Fruit fly (Drosophila melanogaster) whole organism, embryonic: Measurements from ENCODE around the gene CG12814.

Experiments used
- Atf6 ChIP-seq: fragments of 200-800 bp; sonication (Bioruptor generic); IDR thresholded peaks from 2 replicates; pipeline ENCODE4 v1.3.6; 2022; ENCODE audit warnings: missing biosample characterization, missing genetic modification characterization
- Bgb ChIP-seq: fragments of 200-800 bp; sonication (Bioruptor generic); IDR thresholded peaks from 2 replicates; pipeline ENCODE4 v1.3.6; 2022; ENCODE audit warnings: missing biosample characterization, missing genetic modification characterization; ENCODE audit not compliant: partially characterized antibody
- CG11247 ChIP-seq: fragments of 200-800 bp; sonication (Bioruptor generic); IDR thresholded peaks from 2 replicates; pipeline ENCODE4 v1.3.6; 2022; ENCODE audit warnings: missing biosample characterization, missing genetic modification characterization
- CG12769 ChIP-seq: fragments of 200-800 bp; sonication (Bioruptor generic); optimal IDR thresholded peaks from 2 replicates; lab custom pipeline; 2019; ENCODE audit warnings: missing biosample characterization, mild to moderate bottlenecking, missing genetic modification characterization, moderate library complexity
- CG13287 ChIP-seq: fragments of 200-800 bp; sonication (Bioruptor generic); IDR thresholded peaks from 2 replicates; pipeline ENCODE4 v1.3.6; 2022; ENCODE audit warnings: missing biosample characterization, missing genetic modification characterization; ENCODE audit not compliant: partially characterized antibody
- CG1603 ChIP-seq: fragments of 200-800 bp; sonication (Bioruptor generic); optimal IDR thresholded peaks from 2 replicates; lab custom pipeline; 2019; ENCODE audit warnings: missing biosample characterization, mild to moderate bottlenecking, missing genetic modification characterization, moderate library complexity
- CG17328 ChIP-seq: fragments of 200-800 bp; sonication (Bioruptor generic); IDR thresholded peaks from 2 replicates; pipeline ENCODE4 v1.3.6; 2022; ENCODE audit warnings: missing biosample characterization, missing genetic modification characterization
- CG17829 ChIP-seq: fragments of 200-800 bp; optimal IDR thresholded peaks from 2 replicates; lab custom pipeline; 2019; ENCODE audit warnings: missing biosample characterization, mild to moderate bottlenecking, missing genetic modification characterization, moderate library complexity
- CG33213 ChIP-seq: fragments of 200-800 bp; sonication (Bioruptor generic); optimal IDR thresholded peaks from 3 replicates; lab custom pipeline; 2016; ENCODE audit warnings: missing biosample characterization, missing genetic modification characterization
- CG34422 ChIP-seq: fragments of 200-800 bp; sonication (Bioruptor generic); IDR thresholded peaks from 3 replicates; pipeline ENCODE4 v1.3.6; 2022; ENCODE audit warnings: missing biosample characterization, missing genetic modification characterization
- CG3838 ChIP-seq: fragments of 200-800 bp; sonication (Bioruptor generic); optimal IDR thresholded peaks from 3 replicates; lab custom pipeline; 2016; ENCODE audit warnings: missing biosample characterization, missing genetic modification characterization
- CG3995 ChIP-seq: fragments of 200-800 bp; sonication (Bioruptor generic); optimal IDR thresholded peaks from 3 replicates; lab custom pipeline; 2016; ENCODE audit warnings: missing biosample characterization, missing genetic modification characterization
- CG4328 ChIP-seq: fragments of 200-800 bp; sonication (Bioruptor generic); optimal IDR thresholded peaks from 3 replicates; lab custom pipeline; 2017; ENCODE audit warnings: missing biosample characterization, missing genetic modification reagents, missing genetic modification characterization
- CG4404 ChIP-seq: fragments of 200-800 bp; sonication (Bioruptor generic); IDR thresholded peaks from 2 replicates; pipeline ENCODE4 v1.3.6; 2022; ENCODE audit warnings: missing biosample characterization, missing genetic modification characterization
- CG8924 ChIP-seq: fragments of 200-800 bp; optimal IDR thresholded peaks from 3 replicates; lab custom pipeline; 2019; ENCODE audit warnings: missing biosample characterization, mild to moderate bottlenecking, missing genetic modification characterization, moderate library complexity
- CG8944 ChIP-seq: fragments of 200-800 bp; sonication (Bioruptor generic); optimal IDR thresholded peaks from 3 replicates; lab custom pipeline; 2016; ENCODE audit warnings: missing biosample characterization, missing genetic modification characterization
- CG9609 ChIP-seq: fragments of 200-800 bp; sonication (Bioruptor generic); optimal IDR thresholded peaks from 3 replicates; lab custom pipeline; 2016; ENCODE audit warnings: missing biosample characterization, missing genetic modification characterization
- Deaf1 ChIP-seq: fragments of 200-800 bp; optimal IDR thresholded peaks from 3 replicates; lab custom pipeline; 2019; ENCODE audit warnings: missing biosample characterization, mild to moderate bottlenecking, missing genetic modification characterization, moderate library complexity
- Elba2 ChIP-seq: fragments of 200-800 bp; sonication (Bioruptor generic); optimal IDR thresholded peaks from 3 replicates; lab custom pipeline; 2016; ENCODE audit warnings: missing biosample characterization, missing genetic modification characterization
- HLH3B ChIP-seq: fragments of 200-800 bp; sonication (Bioruptor generic); IDR thresholded peaks from 2 replicates; pipeline ENCODE4 v1.3.6; 2022; ENCODE audit warnings: missing biosample characterization, missing genetic modification characterization
- Hsf ChIP-seq: fragments of 200-800 bp; sonication (Bioruptor generic); optimal IDR thresholded peaks from 3 replicates; lab custom pipeline; 2016; ENCODE audit warnings: missing biosample characterization, missing genetic modification characterization
- Jarid2 ChIP-seq: fragments of 200-800 bp; sonication (Bioruptor generic); optimal IDR thresholded peaks from 3 replicates; lab custom pipeline; 2017; ENCODE audit warnings: mild to moderate bottlenecking, missing biosample characterization, missing genetic modification reagents, missing genetic modification characterization
- MBD-R2 ChIP-seq: fragments of 200-800 bp; sonication (Bioruptor generic); IDR thresholded peaks from 2 replicates; pipeline ENCODE4 v1.3.6; 2022; ENCODE audit warnings: missing biosample characterization, missing genetic modification characterization
- Med ChIP-seq: fragments of 200-800 bp; sonication (Bioruptor generic); peaks from one replicate; lab custom pipeline; 2016; ENCODE audit warnings: missing biosample characterization, missing genetic modification characterization, mild to moderate bottlenecking, inconsistent platforms, moderate library complexity
- Optix ChIP-seq: fragments of 200-800 bp; sonication (Bioruptor generic); IDR thresholded peaks from 3 replicates; pipeline ENCODE4 v1.3.6; 2022; ENCODE audit warnings: missing biosample characterization, missing genetic modification characterization
- Sox102F ChIP-seq: fragments of 200-800 bp; sonication (Bioruptor generic); optimal IDR thresholded peaks from 2 replicates; lab custom pipeline; 2018; ENCODE audit warnings: missing biosample characterization, mild to moderate bottlenecking, missing genetic modification characterization, moderate library complexity
- TFAM ChIP-seq: fragments of 200-800 bp; sonication (Bioruptor generic); optimal IDR thresholded peaks from 2 replicates; lab custom pipeline; 2017; ENCODE audit warnings: missing biosample characterization, missing genetic modification characterization, inconsistent platforms
- amos ChIP-seq: fragments of 200-800 bp; sonication (Bioruptor generic); IDR thresholded peaks from 2 replicates; pipeline ENCODE4 v1.3.6; 2022; ENCODE audit warnings: missing biosample characterization, missing genetic modification characterization; ENCODE audit not compliant: partially characterized antibody
- az2 ChIP-seq: fragments of 200-800 bp; sonication (Bioruptor generic); optimal IDR thresholded peaks from 3 replicates; lab custom pipeline; 2016; ENCODE audit warnings: missing biosample characterization, missing genetic modification characterization
- bbx ChIP-seq: fragments of 200-800 bp; sonication (Bioruptor generic); IDR thresholded peaks from 2 replicates; pipeline ENCODE4 v1.3.6; 2022; ENCODE audit warnings: missing biosample characterization, missing genetic modification characterization; ENCODE audit not compliant: partially characterized antibody
- caup ChIP-seq: fragments of 200-800 bp; sonication (Bioruptor generic); optimal IDR thresholded peaks from 3 replicates; lab custom pipeline; 2017; ENCODE audit warnings: missing biosample characterization, mild to moderate bottlenecking, missing genetic modification characterization, moderate library complexity; ENCODE audit not compliant: severe bottlenecking
- chinmo ChIP-seq: fragments of 200-800 bp; sonication (Bioruptor generic); IDR thresholded peaks from 4 replicates; pipeline ENCODE4 v1.3.6; 2022; ENCODE audit warnings: missing biosample characterization, missing genetic modification characterization; ENCODE audit not compliant: partially characterized antibody
- en ChIP-seq: fragments of 200-800 bp; sonication (Bioruptor generic); optimal IDR thresholded peaks from 2 replicates; lab custom pipeline; 2016; ENCODE audit warnings: missing biosample characterization, missing genetic modification characterization
- hbn ChIP-seq: fragments of 200-800 bp; sonication (Bioruptor generic); IDR thresholded peaks from 2 replicates; pipeline ENCODE4 v1.3.6; 2022; ENCODE audit warnings: missing biosample characterization, missing genetic modification characterization; ENCODE audit not compliant: partially characterized antibody
- jigr1 ChIP-seq: fragments of 200-800 bp; sonication (Bioruptor generic); IDR thresholded peaks from 3 replicates; pipeline ENCODE4 v1.3.6; 2022; ENCODE audit warnings: missing biosample characterization, missing genetic modification characterization
- lov ChIP-seq, 2 experiments: fragments of 200-800 bp in 1 of 2; fragments of >200 bp in 1 of 2; sonication (Bioruptor generic) in 1 of 2; IDR thresholded peaks in 1 of 2; optimal IDR thresholded peaks in 1 of 2; 2 replicates in 1 of 2; 3 replicates in 1 of 2; pipeline versions ENCODE4 v1.3.6 to Lab custom; 2017 to 2022; ENCODE audit warnings: missing biosample characterization in 1 of 2, missing genetic modification characterization in 1 of 2
- mld ChIP-seq: fragments of 200-800 bp; sonication (Bioruptor generic); IDR thresholded peaks from 3 replicates; pipeline ENCODE4 v1.3.6; 2022; ENCODE audit warnings: missing biosample characterization, missing genetic modification characterization; ENCODE audit not compliant: partially characterized antibody
- onecut ChIP-seq: fragments of 200-800 bp; sonication (Bioruptor generic); IDR thresholded peaks from 2 replicates; pipeline ENCODE4 v1.3.6; 2022; ENCODE audit warnings: missing biosample characterization, missing genetic modification characterization
- pzg ChIP-seq: fragments of 200-800 bp; sonication (Bioruptor generic); optimal IDR thresholded peaks from 3 replicates; lab custom pipeline; 2018; ENCODE audit warnings: missing biosample characterization, mild to moderate bottlenecking, missing genetic modification characterization, moderate library complexity
- sens ChIP-seq: fragments of 200-800 bp; sonication (Bioruptor generic); peaks from one replicate; lab custom pipeline; 2016; ENCODE audit warnings: missing biosample characterization, missing genetic modification characterization
- sens-2 ChIP-seq: fragments of 200-800 bp; sonication (Bioruptor generic); IDR thresholded peaks from 2 replicates; pipeline ENCODE4 v1.3.6; 2022; ENCODE audit warnings: missing biosample characterization, missing genetic modification characterization
- sim ChIP-seq: fragments of 200-800 bp; sonication (Bioruptor generic); IDR thresholded peaks from 2 replicates; pipeline ENCODE4 v1.3.6; 2022; ENCODE audit warnings: missing biosample characterization, missing genetic modification characterization
- sob ChIP-seq: fragments of 200-800 bp; sonication (Bioruptor generic); IDR thresholded peaks from 2 replicates; pipeline ENCODE4 v1.3.6; 2022; ENCODE audit warnings: missing biosample characterization, missing genetic modification characterization
- sug ChIP-seq: fragments of 200-800 bp; optimal IDR thresholded peaks from 2 replicates; lab custom pipeline; 2019; ENCODE audit warnings: missing biosample characterization, mild to moderate bottlenecking, missing genetic modification characterization, moderate library complexity
- tna ChIP-seq: fragments of 200-800 bp; sonication (Bioruptor generic); IDR thresholded peaks from 2 replicates; pipeline ENCODE4 v1.3.6; 2022; ENCODE audit warnings: missing biosample characterization, missing genetic modification characterization; ENCODE audit not compliant: partially characterized antibody
- z ChIP-seq: fragments of 200-800 bp; sonication (Bioruptor generic); IDR thresholded peaks from 3 replicates; pipeline ENCODE4 v1.3.6; 2022; ENCODE audit warnings: missing biosample characterization, missing genetic modification characterization
- zen ChIP-seq: fragments of 200-800 bp; sonication (Bioruptor generic); optimal IDR thresholded peaks from 3 replicates; lab custom pipeline; 2018; ENCODE audit warnings: missing biosample characterization, mild to moderate bottlenecking, missing genetic modification characterization, moderate library complexity
- zen2 ChIP-seq: fragments of 200-800 bp; sonication (Bioruptor generic); IDR thresholded peaks from 3 replicates; pipeline ENCODE4 v1.3.6; 2022; ENCODE audit warnings: missing biosample characterization, missing genetic modification characterization; ENCODE audit not compliant: partially characterized antibody
- zfh1 ChIP-seq: fragments of 200-800 bp; sonication (Bioruptor generic); IDR thresholded peaks from 3 replicates; pipeline ENCODE4 v1.3.6; 2022; ENCODE audit warnings: missing biosample characterization, missing genetic modification characterization

Gene CG12814

dm6 chr3R:10213430-10213829 lies 24.0 kb upstream of the CG12814 start (continued):
- no peak for TF ChIP-seq MBD-R2
- no peak for TF ChIP-seq sug (tag; lab: Kevin White, UChicago)
- TF ChIP-seq Hsf (GFP tag; lab: Kevin White, UChicago), result peak; percentile 16
- no peak for TF ChIP-seq CG3995
- TF ChIP-seq CG9609 (GFP tag; lab: Kevin White, UChicago), result no peak
- peak; percentile 65 for TF ChIP-seq az2 (GFP tag; lab: Kevin White, UChicago)
- peak; percentile 12 for TF ChIP-seq TFAM
- no peak for TF ChIP-seq en (GFP tag; lab: Kevin White, UChicago)
- peak; percentile 26 for TF ChIP-seq zen (tag; lab: Kevin White, UChicago)
- TF ChIP-seq Elba2, result no peak
- TF ChIP-seq CG4328, result no peak
- peak; percentile 77 for TF ChIP-seq sob
- TF ChIP-seq HLH3B (GFP tag; lab: Robert Waterston, UW), result peak; percentile 79
- TF ChIP-seq CG11247 (GFP tag; lab: Robert Waterston, UW), result peak; percentile 47; the same call in 1 of the 2 replicates
- TF ChIP-seq jigr1 (GFP tag; lab: Robert Waterston, UW), result no peak
- no peak for TF ChIP-seq CG17829 (tag; lab: Kevin White, UChicago)
- TF ChIP-seq pzg, result no peak
- no peak for TF ChIP-seq CG3838 (GFP tag; lab: Kevin White, UChicago)
- peak; percentile 77 for TF ChIP-seq CG17328 (GFP tag; lab: Robert Waterston, UW)
- TF ChIP-seq sens-2 (GFP tag; lab: Robert Waterston, UW), result peak; percentile 74
- TF ChIP-seq CG8924 (tag; lab: Kevin White, UChicago), result no peak
- no peak for TF ChIP-seq CG33213 (GFP tag; lab: Kevin White, UChicago)
- peak; percentile 80 for TF ChIP-seq sens
- peak; percentile 64 for TF ChIP-seq zfh1 (GFP tag; lab: Robert Waterston, UW)
- TF ChIP-seq CG4404 (GFP tag; lab: Robert Waterston, UW), result peak; percentile 37; the same call in 1 of the 2 replicates
- TF ChIP-seq hbn (GFP tag; lab: Robert Waterston, UW), result no peak
- TF ChIP-seq CG8944 (GFP tag; lab: Kevin White, UChicago), result no peak
- peak; percentile 70 for TF ChIP-seq CG1603
- TF ChIP-seq CG34422, result peak; percentile 76
- peak; percentile 18; the same call in 1 of the 2 replicates for TF ChIP-seq sim (GFP tag; lab: Robert Waterston, UW)
- TF ChIP-seq, all 482 proteins: peak for 216

DNA sequence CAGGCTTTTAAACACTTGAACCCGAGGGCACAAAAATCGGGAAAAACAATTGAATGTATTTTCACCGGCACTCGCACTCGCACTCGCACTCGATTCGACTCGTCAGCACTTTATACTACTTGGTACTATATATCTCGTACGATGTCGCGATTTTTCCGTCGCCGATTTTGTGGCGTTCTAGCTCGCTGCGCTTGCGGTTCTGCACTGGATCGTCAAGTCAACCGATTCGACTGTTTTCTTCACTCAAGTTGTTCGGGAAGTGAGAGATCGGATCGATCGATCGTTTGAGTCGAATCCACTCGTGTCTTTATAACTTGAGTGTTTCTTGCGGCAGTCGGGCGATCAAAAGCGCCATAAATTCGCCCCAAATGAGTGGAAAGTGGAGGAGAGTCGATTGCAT lies 23.4 kb upstream of the CG12814 start, which contains the start of gene Timp:
TSS of gene Timp (minus strand) at position 209 of the 400 bp plus-strand sequence.
- no peak for TF ChIP-seq mld (GFP tag; lab: Robert Waterston, UW)
- peak; percentile 33; the same call in 1 of the 4 replicates for TF ChIP-seq chinmo
- peak; percentile 66 for TF ChIP-seq Jarid2 (GFP tag; lab: Kevin White, UChicago)
- peak; percentile 25; the same call in 1 of the 3 replicates for TF ChIP-seq zen2
- TF ChIP-seq Deaf1, result peak; percentile 97
- TF ChIP-seq Atf6 (GFP tag; lab: Robert Waterston, UW), result 0 out of 2 replicates have a peak, but pooled peaks have one; percentile 7
- peak; percentile 4 for TF ChIP-seq CG12769 (tag; lab: Kevin White, UChicago)
- peak; percentile 38; the same call in 1 of the 2 replicates for TF ChIP-seq amos (GFP tag; lab: Robert Waterston, UW)
- no peak for TF ChIP-seq Elba2
- TF ChIP-seq Optix (GFP tag; lab: Robert Waterston, UW), result no peak
- no peak for TF ChIP-seq Sox102F (GFP tag; lab: Kevin White, UChicago)
- TF ChIP-seq Bgb (GFP tag; lab: Robert Waterston, UW), result peak; percentile 46
- no peak for TF ChIP-seq tna (GFP tag; lab: Robert Waterston, UW)
- TF ChIP-seq bbx, result peak; percentile 49; the same call in 1 of the 2 replicates
- no peak for TF ChIP-seq caup (GFP tag; lab: Kevin White, UChicago)
- peak; percentile 9; the same call in 1 of the 2 replicates for TF ChIP-seq CG13287 (GFP tag; lab: Robert Waterston, UW)
- TF ChIP-seq Med, result peak; percentile 61
- TF ChIP-seq onecut (GFP tag; lab: Robert Waterston, UW), result peak; percentile 62
- TF ChIP-seq lov (optimal IDR thresholded peaks at IDR 0.05; lab: Kevin White, UChicago), result no peak
- TF ChIP-seq lov (GFP tag; IDR thresholded peaks at IDR 0.05; lab: Robert Waterston, UW), result 0 out of 3 replicates have a peak, but pooled peaks have one; percentile 43
- peak; percentile 97 for TF ChIP-seq z (GFP tag; lab: Robert Waterston, UW)
- TF ChIP-seq, all 482 proteins: peak for 14
